Worm (Caenorhabditis elegans): Measurements from ENCODE around the gene slc-36.5.
A peak's percentile ranks its signal among the peaks of the same experiment; 100 is the strongest.

slc-36.5 gene

ce11 chrII:6843680-6844079 lies 33.2 kb downstream of the slc-36.5 start:
- TF ChIP-seq unc-55 (GFP tag; optimal IDR thresholded peaks at IDR 0.05) (no peak), F13H6.1 (tag; optimal IDR thresholded peaks at IDR 0.05) (peak; percentile 54), nhr-25 (tag; optimal IDR thresholded peaks at IDR 0.05) (peak; percentile 6), mab-5 (tag; optimal IDR thresholded peaks at IDR 0.05) (peak; percentile 9), egl-27 (tag; optimal IDR thresholded peaks at IDR 0.05) (peak; percentile 39), sma-9 (GFP tag; optimal IDR thresholded peaks at IDR 0.05) (peak; percentile 47), sma-9 (tag; optimal IDR thresholded peaks at IDR 0.05) (no peak), sma-3 (GFP tag; optimal IDR thresholded peaks at IDR 0.05) (peak; percentile 8), ama-1 (optimal IDR thresholded peaks at IDR 0.05) (no peak)

DNA sequence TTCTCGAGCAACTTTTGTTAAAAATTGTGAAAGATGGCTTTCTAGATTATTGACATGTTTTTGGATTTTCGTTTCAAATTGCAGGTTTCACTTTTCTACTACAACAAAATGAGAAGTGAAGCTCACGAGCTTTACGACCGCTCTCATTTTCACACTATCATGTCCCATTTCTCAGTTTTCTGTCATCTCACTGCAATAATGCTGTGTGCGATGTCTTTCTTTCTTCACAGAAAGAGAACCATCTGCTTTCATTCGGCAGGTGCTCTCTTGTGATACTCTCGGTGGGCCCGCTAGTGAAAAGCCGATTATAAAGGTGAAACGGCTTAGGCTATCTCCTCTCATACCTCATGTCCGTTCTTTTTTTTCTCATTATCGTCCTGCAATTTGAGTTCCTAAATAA lies 33.6 kb downstream of the slc-36.5 start:
- TF ChIP-seq sem-4 (tag; optimal IDR thresholded peaks at IDR 0.05) (no peak), nhr-129 (tag; optimal IDR thresholded peaks at IDR 0.05) (peak; percentile 63), nhr-6 (tag; optimal IDR thresholded peaks at IDR 0.05) (no peak), nhr-11 (tag; optimal IDR thresholded peaks at IDR 0.05) (no peak), Y55F3AM.14 (GFP tag; optimal IDR thresholded peaks at IDR 0.05) (no peak), skn-1 (tag; optimal IDR thresholded peaks at IDR 0.05) (no peak)

DNA sequence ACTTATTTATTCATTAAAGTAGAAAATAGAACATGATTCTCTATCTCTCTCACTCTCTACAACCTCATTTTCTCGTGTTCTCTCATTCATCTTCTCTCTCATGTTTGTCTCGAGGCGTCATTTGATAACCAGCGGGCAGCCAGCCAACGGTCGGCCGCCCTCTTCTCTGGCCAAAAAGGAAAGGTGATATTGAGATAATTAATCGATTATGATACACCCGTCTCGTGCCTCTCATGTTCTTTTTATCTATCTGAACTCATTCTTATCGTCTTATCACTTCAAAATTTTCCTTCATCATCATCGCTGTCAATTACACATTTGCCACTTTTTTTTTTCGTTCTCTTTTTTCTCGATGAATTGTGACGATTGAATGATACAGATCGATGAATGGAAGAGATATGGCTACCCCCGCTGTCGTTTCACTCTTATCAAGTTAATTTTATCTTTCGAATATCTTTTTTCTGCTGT lies 34.2 kb downstream of the slc-36.5 start:
- TF ChIP-seq unc-55 (GFP tag; optimal IDR thresholded peaks at IDR 0.05) = peak; percentile 55
- no peak for TF ChIP-seq mbf-1 (tag; optimal IDR thresholded peaks at IDR 0.05)
- peak; percentile 50 for TF ChIP-seq elt-3 (tag; optimal IDR thresholded peaks at IDR 0.05)
- TF ChIP-seq nhr-77 (tag; optimal IDR thresholded peaks at IDR 0.05) = peak; percentile 9
- no peak for TF ChIP-seq alr-1 (tag; optimal IDR thresholded peaks at IDR 0.05)
- peak; percentile 16 for TF ChIP-seq mab-5 (tag; optimal IDR thresholded peaks at IDR 0.05)
- TF ChIP-seq nhr-11 (tag; optimal IDR thresholded peaks at IDR 0.05) = no peak
- TF ChIP-seq lin-13 (GFP tag; optimal IDR thresholded peaks at IDR 0.05) = peak; percentile 33
- peak; percentile 100 for TF ChIP-seq fos-1 (tag; optimal IDR thresholded peaks at IDR 0.05)
- TF ChIP-seq ztf-11 (tag; optimal IDR thresholded peaks at IDR 0.05) = no peak
- TF ChIP-seq dmd-4 (tag; optimal IDR thresholded peaks at IDR 0.05) = no peak
- peak; percentile 98 for TF ChIP-seq sma-9 (GFP tag; optimal IDR thresholded peaks at IDR 0.05)
- no peak for TF ChIP-seq sma-9 (tag; optimal IDR thresholded peaks at IDR 0.05)
- peak; percentile 96 for TF ChIP-seq nhr-21 (tag; optimal IDR thresholded peaks at IDR 0.05)
- TF ChIP-seq ztf-1 (GFP tag; conservative IDR thresholded peaks at IDR 0.05) = no peak
- no peak for TF ChIP-seq zag-1 (tag; optimal IDR thresholded peaks at IDR 0.05)
- TF ChIP-seq C34F6.9 (tag; optimal IDR thresholded peaks at IDR 0.05) = peak; percentile 34
- peak; percentile 91 for TF ChIP-seq blmp-1 (tag; optimal IDR thresholded peaks at IDR 0.05; ENCODE audit: insufficient read depth)
- TF ChIP-seq lin-11 (tag; optimal IDR thresholded peaks at IDR 0.05) = no peak
- TF ChIP-seq ceh-16 (tag; optimal IDR thresholded peaks at IDR 0.05) = no peak
- peak; percentile 10 to 66 for TF ChIP-seq lsy-2 (tag; optimal IDR thresholded peaks at IDR 0.05)
- no peak for TF ChIP-seq nhr-10 (tag; optimal IDR thresholded peaks at IDR 0.05)
- TF ChIP-seq ZK546.5 (tag; optimal IDR thresholded peaks at IDR 0.05) = no peak
- no peak for TF ChIP-seq R02D3.7 (tag; optimal IDR thresholded peaks at IDR 0.05)
- TF ChIP-seq unc-39 (tag; optimal IDR thresholded peaks at IDR 0.05) = no peak
- peak; percentile 68 for TF ChIP-seq sem-4 (tag; optimal IDR thresholded peaks at IDR 0.05)
- no peak for TF ChIP-seq ama-1 (optimal IDR thresholded peaks at IDR 0.05)
- TF ChIP-seq nhr-237 (tag; optimal IDR thresholded peaks at IDR 0.05) = no peak
- TF ChIP-seq mdl-1 (tag; optimal IDR thresholded peaks at IDR 0.05) = peak; percentile 77 to 84
- peak; percentile 88 for TF ChIP-seq crh-2 (tag; optimal IDR thresholded peaks at IDR 0.05)
- TF ChIP-seq nhr-12 (tag; optimal IDR thresholded peaks at IDR 0.05) = no peak
- TF ChIP-seq unc-62 (GFP tag; optimal IDR thresholded peaks at IDR 0.05) = no peak
- peak; percentile 77 for TF ChIP-seq ztf-4 (tag; optimal IDR thresholded peaks at IDR 0.05)
- TF ChIP-seq nhr-129 (tag; optimal IDR thresholded peaks at IDR 0.05) = peak; percentile 53
- peak; percentile 84 for TF ChIP-seq nhr-25 (tag; optimal IDR thresholded peaks at IDR 0.05)
- TF ChIP-seq lin-39 (tag; optimal IDR thresholded peaks at IDR 0.05) = no peak
- peak; percentile 58 for TF ChIP-seq elt-1 (tag; optimal IDR thresholded peaks at IDR 0.05)
- TF ChIP-seq sma-3 (GFP tag; optimal IDR thresholded peaks at IDR 0.05) = peak; percentile 97
- TF ChIP-seq egl-27 (tag; optimal IDR thresholded peaks at IDR 0.05) = peak; percentile 99
- no peak for TF ChIP-seq peb-1 (tag; optimal IDR thresholded peaks at IDR 0.05)
- no peak for TF ChIP-seq nhr-6 (tag; optimal IDR thresholded peaks at IDR 0.05)
- TF ChIP-seq aly-2 (tag; optimal IDR thresholded peaks at IDR 0.05) = no peak
- TF ChIP-seq gmeb-1 (tag; optimal IDR thresholded peaks at IDR 0.05) = peak; percentile 67
- peak; percentile 49 for TF ChIP-seq snpc-4 (tag; optimal IDR thresholded peaks at IDR 0.05)
- TF ChIP-seq F13H6.1 (tag; optimal IDR thresholded peaks at IDR 0.05) = peak; percentile 91
- TF ChIP-seq skn-1 (tag; optimal IDR thresholded peaks at IDR 0.05) = peak; percentile 71
- TF ChIP-seq ceh-82 (tag; optimal IDR thresholded peaks at IDR 0.05) = no peak
- TF ChIP-seq Y55F3AM.14 (GFP tag; optimal IDR thresholded peaks at IDR 0.05) = peak; percentile 68
- no peak for TF ChIP-seq nhr-23 (tag; optimal IDR thresholded peaks at IDR 0.05)

Measured in whole organism, L2 larva.